Fruit fly (Drosophila melanogaster): Measurements from ENCODE around the gene jigr1.

DNA sequence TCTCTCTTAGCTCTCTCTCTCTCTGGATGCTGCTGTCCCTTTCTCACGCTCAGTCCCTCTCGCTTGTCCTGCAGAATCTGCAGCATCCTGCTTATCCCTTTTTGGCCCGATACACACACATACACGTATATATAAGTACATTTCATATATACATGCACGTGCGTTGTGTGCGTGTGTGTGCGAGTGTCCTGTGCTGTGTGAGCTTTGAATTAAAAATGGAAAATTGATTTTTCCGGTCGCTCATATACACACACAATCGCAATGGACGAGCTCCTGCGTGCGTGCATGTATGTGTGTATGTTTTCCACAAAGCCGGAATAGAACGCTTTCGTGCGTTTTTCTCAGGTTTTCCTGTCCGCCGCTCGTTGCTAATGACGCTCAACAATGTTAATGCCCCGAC, 49.1 kb upstream of the jigr1 start:
- TF ChIP-seq CG32121 (GFP tag; IDR thresholded peaks at IDR 0.05) (no peak), Pif1A (GFP tag; optimal IDR thresholded peaks at IDR 0.05) (no peak), CG15710 (tag; optimal IDR thresholded peaks at IDR 0.05) (no peak), rn (GFP tag; IDR thresholded peaks at IDR 0.05) (no peak), Pif1B (GFP tag; optimal IDR thresholded peaks at IDR 0.05) (no peak), CG9948 (tag; optimal IDR thresholded peaks at IDR 0.05) (no peak)

Measured in whole organism, pupa.